Fruit fly (Drosophila melanogaster) S2 (cell line): Measurements from ENCODE around the gene Nin.

ENCODE experiments used
- CG8478 ChIP-seq: fragments of >200 bp; optimal IDR thresholded peaks from 2 replicates; lab custom pipeline; 2018
- CTCF ChIP-seq, 2 experiments: fragments of >200 bp; optimal IDR thresholded peaks; 2 replicates each; lab custom pipeline; 2018

DNA sequence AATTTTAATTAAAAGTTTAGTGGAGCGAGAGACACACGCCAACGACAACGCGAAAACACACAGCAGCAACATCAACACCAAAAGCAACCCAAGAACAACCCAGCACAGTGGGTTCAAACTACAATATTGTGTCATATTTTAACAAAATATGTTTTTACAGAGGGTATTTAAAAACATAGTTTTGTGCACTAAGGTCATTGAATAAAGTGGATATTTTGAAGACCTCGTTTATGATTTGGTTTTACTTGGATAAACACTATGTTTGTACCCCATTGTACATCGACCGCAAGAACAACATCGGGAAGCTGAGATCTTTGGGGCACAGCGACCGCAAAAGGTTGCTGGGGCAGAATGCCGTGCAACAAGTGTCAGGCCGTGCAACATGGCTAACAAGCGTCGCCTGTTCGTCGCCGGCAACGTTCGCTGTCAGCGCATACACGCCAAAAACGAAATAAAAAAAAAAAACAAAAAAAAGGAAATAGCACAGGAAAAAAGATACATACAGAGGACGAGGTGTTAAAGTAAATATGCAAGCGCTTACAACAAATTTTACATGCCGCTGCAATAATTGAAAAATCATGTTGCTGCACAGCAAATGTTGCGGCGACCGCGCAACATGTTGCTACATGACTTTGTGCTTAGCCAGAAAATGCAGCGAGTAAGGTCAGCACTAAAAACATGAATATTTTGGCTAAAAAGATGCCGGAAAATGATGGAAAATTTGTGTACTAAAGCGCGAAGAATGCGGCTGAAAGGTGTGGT, 16.9 kb downstream of the Nin start:
- TF ChIP-seq CG8478 (lab: Kevin White, UChicago) (no peak), CTCF (optimal IDR thresholded peaks at IDR 0.05; lab: Kevin White, UChicago) (no peak)
